Worm (Caenorhabditis elegans) whole organism, L1 larva: ENCODE measurements around the gene Y38C1BA.4.

ENCODE experiments used
- C04F5.9 ChIP-seq: sonication (generic microtip); optimal IDR thresholded peaks from 2 replicates; lab custom pipeline; 2016; ENCODE audit warnings: missing genetic modification characterization, missing compliant biosample characterization
- C16A3.4 ChIP-seq: fragments of 150-350 bp; optimal IDR thresholded peaks from 2 replicates; lab custom pipeline; 2014; ENCODE audit warnings: missing biosample characterization, missing genetic modification characterization
- C34B4.2 ChIP-seq: sonication (generic microtip); optimal IDR thresholded peaks from 2 replicates; lab custom pipeline; 2017; ENCODE audit warnings: mild to moderate bottlenecking, missing genetic modification characterization, missing compliant biosample characterization
- alr-1 ChIP-seq: fragments of 200-800 bp; sonication (Bioruptor generic); optimal IDR thresholded peaks from 2 replicates; lab custom pipeline; 2018; ENCODE audit warnings: borderline replicate concordance, mild to moderate bottlenecking, missing genetic modification characterization, missing compliant biosample characterization
- ama-1 ChIP-seq: fragments of 150-350 bp; optimal IDR thresholded peaks from 2 replicates; lab custom pipeline; 2014
- blmp-1 ChIP-seq: fragments of 150-350 bp; optimal IDR thresholded peaks from 2 replicates; lab custom pipeline; 2014; ENCODE audit warnings: missing biosample characterization, missing genetic modification characterization
- ceh-63 ChIP-seq: fragments of 200-800 bp; sonication (Bioruptor generic); optimal IDR thresholded peaks from 2 replicates; lab custom pipeline; 2018; ENCODE audit warnings: mild to moderate bottlenecking, missing genetic modification characterization, missing compliant biosample characterization
- ceh-82 ChIP-seq, 3 experiments: fragments of 150-350 bp in 1 of 3; sonication (generic microtip) in 2 of 3; optimal IDR thresholded peaks; 2 replicates each; lab custom pipeline; 2014 to 2017; ENCODE audit warnings: missing biosample characterization in 3 of 3, missing genetic modification characterization in 3 of 3
- ceh-90 ChIP-seq: sonication (generic microtip); optimal IDR thresholded peaks from 2 replicates; lab custom pipeline; 2016; ENCODE audit warnings: missing genetic modification characterization, missing compliant biosample characterization
- dsc-1 ChIP-seq: sonication (generic microtip); optimal IDR thresholded peaks from 2 replicates; lab custom pipeline; 2016; ENCODE audit warnings: mild to moderate bottlenecking, missing genetic modification characterization, missing compliant biosample characterization
- efl-1 ChIP-seq, 4 experiments: fragments of 150-350 bp; optimal IDR thresholded peaks in 3 of 4; peaks in 1 of 4; 1 replicate in 1 of 4; 2 replicates in 3 of 4; lab custom pipeline; 2014; ENCODE audit warnings: missing biosample characterization in 2 of 4, missing genetic modification characterization in 2 of 4, missing genetic modification reagents in 2 of 4
- egl-13 ChIP-seq: sonication (generic microtip); optimal IDR thresholded peaks from 2 replicates; lab custom pipeline; 2016; ENCODE audit warnings: missing genotype, missing genetic modification reagents, missing genetic modification characterization, missing compliant biosample characterization
- elt-2 ChIP-seq: sonication (generic microtip); optimal IDR thresholded peaks from 2 replicates; lab custom pipeline; 2016; ENCODE audit warnings: missing genetic modification characterization, mild to moderate bottlenecking, inconsistent platforms, missing compliant biosample characterization, missing genetic modification reagents
- ets-5 ChIP-seq: fragments of 200-800 bp; sonication (Bioruptor generic); IDR thresholded peaks from 2 replicates; pipeline ENCODE4 v1.3.6; 2022; ENCODE audit warnings: missing genetic modification characterization, missing compliant biosample characterization
- fkh-10 ChIP-seq: sonication (generic microtip); optimal IDR thresholded peaks from 2 replicates; lab custom pipeline; 2017; ENCODE audit warnings: missing biosample characterization, missing genetic modification reagents, missing genetic modification characterization
- fkh-8 ChIP-seq: sonication (generic microtip); optimal IDR thresholded peaks from 2 replicates; lab custom pipeline; 2016; ENCODE audit warnings: mild to moderate bottlenecking, missing genetic modification characterization, missing compliant biosample characterization
- irx-1 ChIP-seq: sonication (generic microtip); optimal IDR thresholded peaks from 2 replicates; lab custom pipeline; 2016; ENCODE audit warnings: missing genetic modification characterization, missing compliant biosample characterization
- lin-15B ChIP-seq: fragments of 150-350 bp; sonication (generic microtip); optimal IDR thresholded peaks from 3 replicates; lab custom pipeline; 2014; ENCODE audit warnings: missing biosample characterization, missing genetic modification characterization
- mab-9 ChIP-seq: fragments of 200-800 bp; sonication (Bioruptor generic); IDR thresholded peaks from 2 replicates; pipeline ENCODE4 v1.3.6; 2022; ENCODE audit warnings: missing genetic modification reagents, missing genetic modification characterization, missing compliant biosample characterization
- mdl-1 ChIP-seq, 2 experiments: fragments of 150-350 bp; optimal IDR thresholded peaks; 2 replicates each; lab custom pipeline; 2014 to 2017; ENCODE audit warnings: missing biosample characterization in 2 of 2, missing genetic modification characterization in 2 of 2, inconsistent platforms in 1 of 2
- mef-2 ChIP-seq: fragments of 150-350 bp; optimal IDR thresholded peaks from 2 replicates; lab custom pipeline; 2014; ENCODE audit warnings: missing biosample characterization, missing genetic modification characterization
- nhr-11 ChIP-seq: fragments of 150-350 bp; optimal IDR thresholded peaks from 2 replicates; lab custom pipeline; 2014; ENCODE audit warnings: missing biosample characterization, missing genetic modification characterization
- nhr-28 ChIP-seq: fragments of 150-350 bp; optimal IDR thresholded peaks from 2 replicates; lab custom pipeline; 2014; ENCODE audit warnings: missing biosample characterization, missing genetic modification characterization
- nhr-77 ChIP-seq: fragments of 150-350 bp; optimal IDR thresholded peaks from 2 replicates; lab custom pipeline; 2014; ENCODE audit warnings: missing biosample characterization, missing genetic modification characterization
- nhr-84 ChIP-seq: sonication (generic microtip); optimal IDR thresholded peaks from 2 replicates; lab custom pipeline; 2017; ENCODE audit warnings: missing biosample characterization, missing genetic modification characterization
- nhr-85 ChIP-seq: sonication (generic microtip); peaks from one replicate; lab custom pipeline; 2016; ENCODE audit warnings: missing genetic modification characterization, inconsistent platforms, missing compliant biosample characterization
- pag-3 ChIP-seq: sonication (generic microtip); optimal IDR thresholded peaks from 2 replicates; lab custom pipeline; 2017; ENCODE audit warnings: missing genetic modification characterization, mild to moderate bottlenecking, missing compliant biosample characterization, antibody characterized with exemption, borderline replicate concordance; ENCODE audit not compliant: insufficient read depth
- pax-3 ChIP-seq: fragments of 200-800 bp; sonication (Bioruptor generic); optimal IDR thresholded peaks from 2 replicates; lab custom pipeline; 2018; ENCODE audit warnings: mild to moderate bottlenecking, missing genetic modification characterization, moderate library complexity, missing compliant biosample characterization
- sox-4 ChIP-seq: sonication (generic microtip); optimal IDR thresholded peaks from 2 replicates; lab custom pipeline; 2016; ENCODE audit warnings: missing genetic modification characterization, missing compliant biosample characterization
- sup-37 ChIP-seq: fragments of 200-800 bp; sonication (Bioruptor generic); optimal IDR thresholded peaks from 2 replicates; lab custom pipeline; 2018; ENCODE audit warnings: mild to moderate bottlenecking, missing genetic modification characterization, missing compliant biosample characterization
- unc-30 ChIP-seq: sonication (generic microtip); optimal IDR thresholded peaks from 2 replicates; lab custom pipeline; 2017; ENCODE audit warnings: missing biosample characterization, missing genetic modification characterization
- unc-86 ChIP-seq: sonication (generic microtip); optimal IDR thresholded peaks from 2 replicates; lab custom pipeline; 2016; ENCODE audit warnings: missing genetic modification characterization, missing compliant biosample characterization
- zip-4 ChIP-seq: fragments of 200-800 bp; sonication (Bioruptor generic); optimal IDR thresholded peaks from 2 replicates; lab custom pipeline; 2018; ENCODE audit warnings: mild to moderate bottlenecking, missing genetic modification characterization, moderate library complexity, missing compliant biosample characterization
- ztf-4 ChIP-seq: fragments of 150-350 bp; optimal IDR thresholded peaks from 2 replicates; lab custom pipeline; 2014; ENCODE audit warnings: missing biosample characterization, missing genetic modification characterization

Y38C1BA.4 gene

DNA sequence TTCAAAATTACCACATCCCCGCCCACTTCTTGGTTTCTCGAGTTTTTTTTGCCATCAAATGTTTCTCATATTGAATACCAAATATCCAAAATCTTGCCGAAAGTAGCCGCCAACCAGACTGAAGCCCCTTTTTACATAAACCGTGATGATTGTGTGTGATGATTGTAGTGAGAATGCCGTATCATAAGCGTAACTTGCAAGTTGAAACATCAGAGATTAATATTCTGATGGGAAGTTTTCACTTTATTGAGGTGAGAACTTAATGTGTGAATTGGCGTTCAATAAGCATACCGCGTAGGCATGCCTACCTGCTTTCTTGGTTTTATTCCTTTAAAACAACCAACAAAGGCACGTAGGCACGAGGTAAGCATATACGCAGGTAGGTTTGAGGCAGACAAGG lies at the start of gene Y38C1BA.4:
TSS of gene Y38C1BA.4 (plus strand) at position 301 of the 400 bp plus-strand sequence.
- TF ChIP-seq pax-3 (no peak), C04F5.9 (tag; lab: Kevin White, UChicago) (no peak), nhr-77 (no peak), mdl-1 (tag; optimal IDR thresholded peaks at IDR 0.05; lab: Kevin White, UChicago) (no peak), nhr-84 (no peak), unc-86 (tag; lab: Kevin White, UChicago) (no peak), C16A3.4 (tag; lab: Kevin White, UChicago) (no peak), nhr-28 (tag; lab: Kevin White, UChicago) (no peak), blmp-1 (tag; lab: Kevin White, UChicago) (no peak), ceh-82 (tag; optimal IDR thresholded peaks at IDR 0.05; lab: Kevin White, UChicago) (no peak)

DNA sequence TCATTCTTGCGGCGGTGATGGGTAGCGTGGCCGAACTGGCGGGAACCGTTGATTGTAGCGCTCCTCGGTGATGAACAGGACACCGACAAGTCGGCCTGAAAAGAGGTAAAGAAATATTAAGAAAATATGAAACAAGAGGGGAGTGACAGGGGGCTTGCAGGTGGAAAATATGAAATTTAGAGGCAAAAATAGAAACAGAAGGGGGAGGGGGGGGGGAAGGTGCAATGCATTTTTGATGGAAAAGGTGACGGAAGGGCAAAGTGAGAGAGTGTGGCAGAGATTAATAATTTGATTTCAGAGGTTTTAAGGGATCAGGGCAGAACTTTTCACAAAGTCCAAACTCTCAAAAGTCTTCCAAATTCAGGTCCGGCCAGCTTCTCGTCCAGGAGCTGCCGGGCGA lies 40.1 kb upstream of the Y38C1BA.4 start, which contains the start of gene frpr-19:
TSS of gene frpr-19 (minus strand) at position 101 of the 400 bp plus-strand sequence.
- no peak for TF ChIP-seq ets-5 (GFP tag; lab: Robert Waterston, UW)
- TF ChIP-seq sox-4 (tag; lab: Kevin White, UChicago) = no peak
- TF ChIP-seq ceh-90 (tag; lab: Kevin White, UChicago) = no peak
- TF ChIP-seq blmp-1 (tag; lab: Kevin White, UChicago) = no peak
- TF ChIP-seq lin-15B (tag; lab: Kevin White, UChicago) = no peak
- no peak for TF ChIP-seq nhr-85 (tag; lab: Kevin White, UChicago)
- no peak for TF ChIP-seq C34B4.2 (tag; lab: Kevin White, UChicago)
- TF ChIP-seq fkh-8 (tag; lab: Kevin White, UChicago) = no peak
- TF ChIP-seq egl-13 (tag; lab: Kevin White, UChicago) = no peak
- no peak for TF ChIP-seq fkh-10 (GFP tag; lab: Kevin White, UChicago)
- TF ChIP-seq pax-3 = no peak
- no peak for TF ChIP-seq elt-2 (tag; lab: Kevin White, UChicago)
- no peak for TF ChIP-seq nhr-11 (tag; lab: Kevin White, UChicago)
- no peak for TF ChIP-seq ceh-63
- no peak for TF ChIP-seq sup-37 (GFP tag; lab: Kevin White, UChicago)
- TF ChIP-seq ama-1 (lab: Kevin White, UChicago) = no peak
- TF ChIP-seq, all 84 proteins: peak for 0

DNA sequence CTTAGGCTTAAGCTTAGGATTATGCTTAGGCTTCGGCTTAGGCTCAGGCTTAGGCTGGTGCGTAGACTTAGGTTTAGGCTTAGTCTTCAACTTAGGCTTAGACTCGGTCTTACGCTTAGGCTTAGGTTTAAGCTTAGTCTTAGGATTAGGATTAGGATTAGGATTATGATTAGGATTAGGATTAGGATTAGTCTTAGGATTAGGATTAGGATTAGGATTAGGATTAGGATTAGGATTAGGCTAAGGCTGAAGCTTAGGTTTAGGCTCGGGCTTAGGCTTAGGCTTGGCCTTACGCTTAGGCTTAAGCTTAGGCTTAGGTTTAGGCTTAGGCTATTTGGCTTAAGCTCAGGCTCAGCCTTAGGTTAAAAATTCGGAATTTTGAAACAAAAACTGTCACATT lies 36.5 kb upstream of the Y38C1BA.4 start:
- TF ChIP-seq mef-2 (tag; lab: Kevin White, UChicago) = no peak
- TF ChIP-seq ztf-4 (tag; lab: Kevin White, UChicago) = no peak
- no peak for TF ChIP-seq fkh-8 (tag; lab: Kevin White, UChicago)
- TF ChIP-seq ceh-82 (tag; optimal IDR thresholded peaks at IDR 0.05; lab: Kevin White, UChicago) = no peak
- no peak for TF ChIP-seq ets-5 (GFP tag; lab: Robert Waterston, UW)
- no peak for TF ChIP-seq pag-3
- TF ChIP-seq mab-9 (GFP tag; lab: Robert Waterston, UW) = no peak

DNA sequence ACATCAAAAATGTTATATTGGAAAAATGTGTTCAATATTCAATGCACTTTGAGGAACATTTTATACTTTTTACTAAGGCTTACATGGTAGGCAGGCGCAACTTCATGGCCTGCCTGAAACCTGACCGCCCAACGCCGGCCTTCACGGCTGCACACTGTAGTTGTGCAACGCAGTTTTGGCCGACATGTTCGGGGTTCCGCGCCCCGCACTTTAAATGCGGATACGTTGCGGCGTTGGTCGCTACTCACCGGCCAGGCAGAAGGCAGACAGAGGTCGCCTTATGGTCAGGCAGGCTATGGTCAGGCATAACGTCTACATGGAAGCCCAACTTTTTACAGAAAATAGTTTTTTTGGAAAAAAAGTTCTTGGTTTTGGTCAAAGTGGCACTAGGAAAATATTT lies 31.0 kb upstream of the Y38C1BA.4 start:
- TF ChIP-seq efl-1 (optimal IDR thresholded peaks at IDR 0.05; lab: Kevin White, UChicago) (no peak), efl-1 (GFP tag; optimal IDR thresholded peaks at IDR 0.05 in 1 of 2; lab: Kevin White, UChicago) (peak in 1 of 2 experiments; percentile 44), ets-5 (GFP tag; lab: Robert Waterston, UW) (no peak), dsc-1 (tag; lab: Kevin White, UChicago) (no peak)

DNA sequence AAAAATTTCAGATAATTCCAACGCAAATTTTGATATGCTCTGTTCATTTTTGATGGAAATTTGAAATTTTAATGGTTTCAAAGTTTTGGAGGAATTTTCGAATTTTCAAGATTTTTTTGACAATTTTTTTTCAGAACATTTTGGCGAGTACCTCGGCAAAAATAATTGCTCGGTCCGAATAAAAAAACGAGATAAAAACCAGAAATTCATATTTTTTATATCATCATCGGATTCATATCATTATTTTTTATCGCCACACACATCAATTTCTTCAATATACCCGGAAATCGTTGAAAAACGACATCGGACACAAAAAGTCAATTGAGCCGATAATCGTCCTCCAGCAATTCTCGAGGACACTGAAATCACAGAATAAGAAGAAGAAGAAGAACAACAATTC lies 29.9 kb upstream of the Y38C1BA.4 start:
- TF ChIP-seq nhr-85 (tag; lab: Kevin White, UChicago) = peak; percentile 51
- no peak for TF ChIP-seq alr-1 (tag; lab: Kevin White, UChicago)

DNA sequence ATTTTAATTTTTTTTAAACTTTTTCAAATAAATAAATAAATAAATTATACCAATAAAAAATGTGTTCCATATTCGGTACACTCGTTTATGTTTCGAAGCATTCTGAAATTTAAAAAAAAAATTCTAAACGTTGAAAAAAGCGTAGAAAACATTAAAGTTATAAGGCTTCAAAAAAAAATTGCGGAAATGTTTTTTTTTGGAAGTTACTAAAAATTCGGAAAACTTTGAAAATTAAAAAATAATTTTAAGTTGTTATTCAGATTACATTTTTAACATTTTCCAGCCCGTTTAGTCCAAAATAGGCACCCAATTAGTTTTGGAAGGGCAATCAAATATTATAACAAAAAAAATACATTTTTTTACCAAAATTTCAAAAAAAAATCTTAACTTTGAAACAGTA lies 17.8 kb upstream of the Y38C1BA.4 start, which contains the start of gene Y38C1BA.1:
TSS of gene Y38C1BA.1 (minus strand) at position 101 of the 400 bp plus-strand sequence.
- TF ChIP-seq unc-86 (tag; lab: Kevin White, UChicago) (no peak), unc-30 (tag; lab: Kevin White, UChicago) (no peak), nhr-77 (no peak), dsc-1 (tag; lab: Kevin White, UChicago) (no peak), irx-1 (tag; lab: Kevin White, UChicago) (no peak), zip-4 (GFP tag; lab: Kevin White, UChicago) (no peak)
